Worm (Caenorhabditis elegans): ENCODE results near the gene C25D7.10.

ce11 chrV:15083659-15084058, 16.4 kb downstream of the C25D7.10 start:
- TF ChIP-seq nhr-77 (tag; optimal IDR thresholded peaks at IDR 0.05), result no peak
- TF ChIP-seq pqm-1 (tag; optimal IDR thresholded peaks at IDR 0.05), result no peak

Data from whole organism, L3 larva.